Worm (Caenorhabditis elegans): ENCODE data around the gene F47B10.3.

Gene F47B10.3

DNA sequence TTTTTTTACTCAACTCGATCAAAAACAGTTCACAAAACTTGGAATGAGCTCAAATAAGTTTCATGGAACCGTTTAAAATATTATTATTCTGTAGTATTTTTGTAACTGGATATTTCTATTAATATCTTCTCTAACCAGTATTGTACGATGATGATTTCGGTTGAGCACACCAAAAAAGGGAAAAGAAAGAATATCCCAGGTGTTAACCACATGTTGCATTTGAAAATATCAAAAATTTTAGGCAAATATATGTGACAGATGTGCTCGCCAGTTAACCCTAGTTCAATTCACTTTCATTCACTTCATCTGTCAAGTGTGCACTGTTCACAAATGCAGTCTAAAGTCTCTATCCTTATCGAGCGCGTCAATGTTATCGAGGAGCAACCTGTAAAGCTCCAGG lies 1.0 kb upstream of the F47B10.3 start, which contains the start of gene F47B10.4:
TSS of gene F47B10.4 (plus strand) at position 301 of the 400 bp plus-strand sequence.
- TF ChIP-seq ceh-48 (tag; optimal IDR thresholded peaks at IDR 0.05) (no peak), lim-6 (tag; optimal IDR thresholded peaks at IDR 0.05) (no peak), hlh-8 (tag; optimal IDR thresholded peaks at IDR 0.05) (no peak), ttx-3 (tag; optimal IDR thresholded peaks at IDR 0.05) (no peak), ceh-9 (tag; optimal IDR thresholded peaks at IDR 0.05) (no peak), lin-11 (tag; optimal IDR thresholded peaks at IDR 0.05) (no peak), sdc-2 (tag; optimal IDR thresholded peaks at IDR 0.05) (no peak), pros-1 (tag; optimal IDR thresholded peaks at IDR 0.05) (no peak), che-1 (tag; optimal IDR thresholded peaks at IDR 0.05) (no peak), K09A11.1 (tag; optimal IDR thresholded peaks at IDR 0.05; ENCODE audit: insufficient read depth) (no peak), dmd-4 (tag; optimal IDR thresholded peaks at IDR 0.05; ENCODE audit: borderline replicate concordance) (no peak), elt-4 (tag; optimal IDR thresholded peaks at IDR 0.05) (no peak), ceh-30 (tag; optimal IDR thresholded peaks at IDR 0.05) (no peak), hlh-13 (GFP tag; optimal IDR thresholded peaks at IDR 0.05) (no peak), fkh-6 (tag; optimal IDR thresholded peaks at IDR 0.05) (no peak), ceh-6 (GFP tag; optimal IDR thresholded peaks at IDR 0.05) (no peak)

DNA sequence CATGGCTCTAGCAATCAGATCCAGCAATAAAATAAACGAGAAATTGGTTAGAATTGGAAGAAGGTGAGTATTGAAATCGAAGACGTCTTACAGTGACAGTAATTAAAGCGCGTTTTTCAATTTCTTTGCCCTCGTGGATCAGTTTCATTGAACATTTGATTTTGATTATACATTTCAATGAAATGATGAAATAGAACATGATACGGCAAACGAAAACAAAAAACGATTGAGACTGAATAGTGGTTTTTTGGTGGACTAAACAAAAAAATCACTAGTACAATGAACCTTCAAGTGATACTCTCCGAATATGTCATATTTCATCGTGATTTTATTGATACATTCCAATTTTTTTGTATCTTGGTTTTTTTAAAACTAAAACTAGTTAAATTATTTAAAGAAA lies 4.5 kb downstream of the F47B10.3 start, which contains the start of gene haly-1:
TSS of gene haly-1 (minus strand) at position 101 of the 400 bp plus-strand sequence.
- TF ChIP-seq ztf-16 (tag; optimal IDR thresholded peaks at IDR 0.05), result no peak
- no peak for TF ChIP-seq ceh-24 (tag; optimal IDR thresholded peaks at IDR 0.05)
- no peak for TF ChIP-seq F13H6.1 (tag; optimal IDR thresholded peaks at IDR 0.05)

DNA sequence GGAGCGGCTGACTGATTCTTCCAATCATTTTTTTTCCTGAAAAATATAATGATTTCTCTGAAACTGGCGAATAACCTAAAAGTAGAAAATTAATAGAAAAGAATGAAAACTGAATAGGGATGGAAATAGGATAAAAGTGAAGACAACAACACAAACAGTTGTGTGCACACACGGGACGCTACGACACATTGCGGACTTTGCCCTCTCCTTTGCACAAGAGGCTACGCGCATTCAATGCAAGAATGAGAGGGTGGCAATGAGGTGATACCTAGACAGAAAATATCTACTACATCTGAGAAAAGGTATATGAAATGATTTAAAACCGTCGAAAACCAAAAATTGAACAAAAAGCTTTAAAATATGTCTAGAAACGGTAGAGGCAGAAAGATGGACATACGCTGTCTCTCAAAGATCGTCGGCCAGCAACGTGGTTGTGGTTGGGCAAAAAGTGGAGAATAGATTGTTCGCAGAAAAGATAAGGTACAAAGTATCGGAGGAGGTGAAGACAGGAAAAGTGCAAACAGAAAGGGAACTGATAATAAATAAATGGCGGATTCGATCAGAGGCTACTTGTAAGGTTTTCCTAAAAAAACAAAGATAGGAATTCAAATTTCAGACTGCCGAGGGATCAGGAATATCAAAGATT lies 8.2 kb downstream of the F47B10.3 start, which contains the start of gene suca-1:
TSS of gene suca-1 (minus strand) at position 36 of the 646 bp plus-strand sequence.
- TF ChIP-seq ets-4 (tag; optimal IDR thresholded peaks at IDR 0.05), result no peak
- no peak for TF ChIP-seq nhr-11 (tag; optimal IDR thresholded peaks at IDR 0.05)
- TF ChIP-seq rnt-1 (tag; optimal IDR thresholded peaks at IDR 0.05), result no peak
- no peak for TF ChIP-seq ztf-16 (tag; optimal IDR thresholded peaks at IDR 0.05)
- no peak for TF ChIP-seq hlh-8 (tag; optimal IDR thresholded peaks at IDR 0.05)
- no peak for TF ChIP-seq ref-2 (tag; optimal IDR thresholded peaks at IDR 0.05)
- peak; percentile 58 for TF ChIP-seq ceh-30 (tag; optimal IDR thresholded peaks at IDR 0.05)
- 0 out of 2 replicates have a peak, but pooled peaks have one; percentile 22 for TF ChIP-seq ceh-45 (GFP tag; IDR thresholded peaks at IDR 0.05)
- TF ChIP-seq ceh-19 (GFP tag; optimal IDR thresholded peaks at IDR 0.05), result peak; percentile 1
- TF ChIP-seq madf-2 (tag; optimal IDR thresholded peaks at IDR 0.05), result peak; percentile 28
- TF ChIP-seq nfya-1 (tag; optimal IDR thresholded peaks at IDR 0.05), result peak; percentile 67
- peak; percentile 34 for TF ChIP-seq ceh-18 (tag; optimal IDR thresholded peaks at IDR 0.05)
- no peak for TF ChIP-seq K09A11.1 (tag; optimal IDR thresholded peaks at IDR 0.05; ENCODE audit: insufficient read depth)
- TF ChIP-seq ceh-24 (tag; optimal IDR thresholded peaks at IDR 0.05), result no peak
- TF ChIP-seq ceh-34 (tag; optimal IDR thresholded peaks at IDR 0.05), result peak; percentile 51
- no peak for TF ChIP-seq pros-1 (tag; optimal IDR thresholded peaks at IDR 0.05)
- peak; percentile 36 for TF ChIP-seq hlh-6 (tag; optimal IDR thresholded peaks at IDR 0.05)
- TF ChIP-seq unc-3 (GFP tag; conservative IDR thresholded peaks at IDR 0.05), result no peak
- no peak for TF ChIP-seq unc-3 (tag; optimal IDR thresholded peaks at IDR 0.05)
- TF ChIP-seq elt-4 (tag; optimal IDR thresholded peaks at IDR 0.05), result no peak
- TF ChIP-seq K02D7.2 (tag; optimal IDR thresholded peaks at IDR 0.05), result peak; percentile 11
- TF ChIP-seq F13H6.1 (tag; optimal IDR thresholded peaks at IDR 0.05), result peak; percentile 40
- TF ChIP-seq unc-42 (tag; optimal IDR thresholded peaks at IDR 0.05), result peak; percentile 3
- peak; percentile 8 for TF ChIP-seq C08G9.2 (tag; optimal IDR thresholded peaks at IDR 0.05)
- peak; percentile 51 for TF ChIP-seq sdc-2 (tag; optimal IDR thresholded peaks at IDR 0.05)
- TF ChIP-seq ceh-2 (tag; optimal IDR thresholded peaks at IDR 0.05), result peak; percentile 33
- TF ChIP-seq C38D4.7 (GFP tag; optimal IDR thresholded peaks at IDR 0.05), result peak; percentile 14
- TF ChIP-seq elt-2 (tag; optimal IDR thresholded peaks at IDR 0.05), result peak; percentile 41
- TF ChIP-seq gmeb-2 (tag; optimal IDR thresholded peaks at IDR 0.05), result peak; percentile 14
- TF ChIP-seq tbx-2 (tag; optimal IDR thresholded peaks at IDR 0.05), result peak; percentile 71
- peak; percentile 19 for TF ChIP-seq ceh-31 (tag; optimal IDR thresholded peaks at IDR 0.05)
- peak; percentile 2 for TF ChIP-seq hlh-30 (tag; optimal IDR thresholded peaks at IDR 0.05; ENCODE audit: insufficient read depth)
